Fruit fly (Drosophila melanogaster) whole organism, prepupa: ENCODE results near the gene CG12885.

Experiments used
- Blimp-1 ChIP-seq: fragments of 200-800 bp; sonication (Bioruptor generic); optimal IDR thresholded peaks from 3 replicates; lab custom pipeline; 2017; ENCODE audit warnings: missing biosample characterization, missing genetic modification characterization, mild to moderate bottlenecking, moderate library complexity, missing genetic modification reagents
- CG10631 ChIP-seq: fragments of 200-800 bp; sonication (Bioruptor generic); optimal IDR thresholded peaks from 2 replicates; lab custom pipeline; 2016; ENCODE audit warnings: missing biosample characterization, missing genetic modification characterization
- CG15336 ChIP-seq: fragments of 200-800 bp; sonication (Bioruptor generic); IDR thresholded peaks from 2 replicates; pipeline ENCODE4 v1.3.6; 2022; ENCODE audit warnings: missing biosample characterization, missing genetic modification characterization
- CG1621 ChIP-seq: fragments of 200-800 bp; sonication (Bioruptor generic); optimal IDR thresholded peaks from 3 replicates; lab custom pipeline; 2018; ENCODE audit warnings: missing biosample characterization, mild to moderate bottlenecking, missing genetic modification characterization
- CG16779 ChIP-seq: fragments of 200-800 bp; sonication (Bioruptor generic); optimal IDR thresholded peaks from 3 replicates; lab custom pipeline; 2017; ENCODE audit warnings: missing biosample characterization, mild to moderate bottlenecking, missing genetic modification characterization
- CG3032 ChIP-seq: fragments of 200-800 bp; optimal IDR thresholded peaks from 2 replicates; lab custom pipeline; 2019; ENCODE audit warnings: missing biosample characterization, mild to moderate bottlenecking, missing genetic modification characterization, moderate library complexity
- CG4318 ChIP-seq: fragments of 200-800 bp; sonication (Bioruptor generic); optimal IDR thresholded peaks from 3 replicates; lab custom pipeline; 2017; ENCODE audit warnings: missing biosample characterization, mild to moderate bottlenecking, missing genetic modification characterization
- CG6276 ChIP-seq: fragments of 200-800 bp; sonication (Bioruptor generic); optimal IDR thresholded peaks from 2 replicates; lab custom pipeline; 2017; ENCODE audit warnings: missing biosample characterization, mild to moderate bottlenecking, missing genetic modification characterization
- CG6808 ChIP-seq: fragments of 200-800 bp; sonication (Bioruptor generic); optimal IDR thresholded peaks from 3 replicates; lab custom pipeline; 2017; ENCODE audit warnings: missing biosample characterization, missing genetic modification characterization, mild to moderate bottlenecking, moderate library complexity, missing genetic modification reagents
- Eip75B ChIP-seq: fragments of 200-800 bp; sonication (Bioruptor generic); optimal IDR thresholded peaks from 3 replicates; lab custom pipeline; 2016; ENCODE audit warnings: missing biosample characterization, missing genetic modification characterization
- Ets96B ChIP-seq: fragments of 200-800 bp; optimal IDR thresholded peaks from 2 replicates; lab custom pipeline; 2019; ENCODE audit warnings: missing biosample characterization, mild to moderate bottlenecking, missing genetic modification characterization, moderate library complexity
- Gug ChIP-seq: fragments of 200-800 bp; sonication (Bioruptor generic); IDR thresholded peaks from 2 replicates; pipeline ENCODE4 v1.3.6; 2022; ENCODE audit warnings: missing biosample characterization, missing genetic modification characterization
- Hr39 ChIP-seq: fragments of 200-800 bp; sonication (Bioruptor generic); optimal IDR thresholded peaks from 2 replicates; lab custom pipeline; 2016; ENCODE audit warnings: missing biosample characterization, missing genetic modification characterization
- Hr4 ChIP-seq: fragments of 200-800 bp; sonication (Bioruptor generic); optimal IDR thresholded peaks from 3 replicates; lab custom pipeline; 2016; ENCODE audit warnings: missing biosample characterization, missing genetic modification characterization
- OdsH ChIP-seq: fragments of 200-800 bp; sonication (Bioruptor generic); optimal IDR thresholded peaks from 3 replicates; lab custom pipeline; 2016; ENCODE audit warnings: missing biosample characterization, missing genetic modification characterization
- acj6 ChIP-seq: fragments of 200-800 bp; sonication (Bioruptor generic); optimal IDR thresholded peaks from 3 replicates; lab custom pipeline; 2016; ENCODE audit warnings: missing biosample characterization, missing genetic modification characterization
- esn ChIP-seq: fragments of 200-800 bp; sonication (Bioruptor generic); optimal IDR thresholded peaks from 2 replicates; lab custom pipeline; 2016; ENCODE audit warnings: missing biosample characterization, mild to moderate bottlenecking, missing genetic modification characterization, moderate library complexity
- fd85E ChIP-seq: fragments of 200-800 bp; sonication (Bioruptor generic); optimal IDR thresholded peaks from 3 replicates; lab custom pipeline; 2016; ENCODE audit warnings: missing biosample characterization, missing genetic modification characterization
- net ChIP-seq: fragments of 200-800 bp; sonication (Bioruptor generic); optimal IDR thresholded peaks from 3 replicates; lab custom pipeline; 2016; ENCODE audit warnings: missing biosample characterization, missing genetic modification characterization
- spab ChIP-seq: fragments of 200-800 bp; sonication (Bioruptor generic); optimal IDR thresholded peaks from 2 replicates; lab custom pipeline; 2017; ENCODE audit warnings: missing biosample characterization, mild to moderate bottlenecking, missing genetic modification characterization, missing genetic modification reagents

The CG12885 gene

dm6 chr3R:27581890-27582487, 61.3 kb downstream of the CG12885 start, which contains the start of gene wdb (continued):
- TF ChIP-seq Hr39 (peak; percentile 70), Eip75B (GFP tag; lab: Kevin White, UChicago) (no peak), esn (GFP tag; lab: Kevin White, UChicago) (peak; percentile 71), Blimp-1 (no peak), acj6 (GFP tag; lab: Kevin White, UChicago) (no peak), CG6276 (GFP tag; lab: Kevin White, UChicago) (no peak), Ets96B (tag; lab: Kevin White, UChicago) (no peak), CG4318 (GFP tag; lab: Kevin White, UChicago) (no peak), OdsH (GFP tag; lab: Kevin White, UChicago) (no peak), CG3032 (peak; percentile 29), CG6808 (GFP tag; lab: Kevin White, UChicago) (no peak), spab (no peak), CG10631 (GFP tag; lab: Kevin White, UChicago) (no peak), Gug (GFP tag; lab: Robert Waterston, UW) (no peak), Hr4 (GFP tag; lab: Kevin White, UChicago) (no peak)

- TF ChIP-seq Gug (GFP tag; lab: Robert Waterston, UW) (no peak), CG16779 (tag; lab: Kevin White, UChicago) (no peak), CG15336 (GFP tag; lab: Robert Waterston, UW) (no peak), CG1621 (tag; lab: Kevin White, UChicago) (no peak), fd85E (no peak), net (no peak)
- TF ChIP-seq, all 60 proteins: peak for 0
These were observed 62.0 kb downstream of the CG12885 start, which contains the start of gene pins for dm6 chr3R:27582634-27583181. Gene pins (plus strand): TSS chr3R:27582840.
